Worm (Caenorhabditis elegans) whole organism, L1 larva: Measurements from ENCODE around the gene math-42.
A peak's percentile ranks its signal among the peaks of the same experiment; 100 is the strongest.

ENCODE experiments used
- Y116A8C.19 ChIP-seq: sonication (generic microtip); optimal IDR thresholded peaks from 2 replicates; lab custom pipeline; 2016; ENCODE audit warnings: missing compliant biosample characterization, missing genetic modification characterization, borderline replicate concordance
- aha-1 ChIP-seq: fragments of 150-350 bp; optimal IDR thresholded peaks from 2 replicates; lab custom pipeline; 2014; ENCODE audit warnings: missing biosample characterization, missing genetic modification characterization
- blmp-1 ChIP-seq: fragments of 150-350 bp; optimal IDR thresholded peaks from 2 replicates; lab custom pipeline; 2014; ENCODE audit warnings: missing biosample characterization, missing genetic modification characterization
- ceh-8 ChIP-seq: fragments of 200-800 bp; sonication (Bioruptor generic); optimal IDR thresholded peaks from 2 replicates; lab custom pipeline; 2018; ENCODE audit warnings: mild to moderate bottlenecking, missing genetic modification characterization, moderate library complexity, missing compliant biosample characterization
- ceh-88 ChIP-seq: fragments of 200-800 bp; sonication (Bioruptor generic); IDR thresholded peaks from 2 replicates; pipeline ENCODE4 v1.3.6; 2022; ENCODE audit warnings: missing genetic modification characterization, missing compliant biosample characterization
- ces-1 ChIP-seq: fragments of 150-350 bp; optimal IDR thresholded peaks from 2 replicates; lab custom pipeline; 2014; ENCODE audit warnings: missing biosample characterization, missing genetic modification reagents, missing genetic modification characterization
- dsc-1 ChIP-seq: sonication (generic microtip); optimal IDR thresholded peaks from 2 replicates; lab custom pipeline; 2016; ENCODE audit warnings: mild to moderate bottlenecking, missing genetic modification characterization, missing compliant biosample characterization
- efl-1 ChIP-seq, 4 experiments: fragments of 150-350 bp; optimal IDR thresholded peaks in 3 of 4; peaks in 1 of 4; 1 replicate in 1 of 4; 2 replicates in 3 of 4; lab custom pipeline; 2014; ENCODE audit warnings: missing biosample characterization in 2 of 4, missing genetic modification characterization in 2 of 4, missing genetic modification reagents in 2 of 4
- efl-3 ChIP-seq: fragments of 200-800 bp; sonication (Bioruptor generic); optimal IDR thresholded peaks from 2 replicates; lab custom pipeline; 2018; ENCODE audit warnings: mild to moderate bottlenecking, missing genetic modification characterization, missing compliant biosample characterization
- egl-13 ChIP-seq: sonication (generic microtip); optimal IDR thresholded peaks from 2 replicates; lab custom pipeline; 2016; ENCODE audit warnings: missing genotype, missing genetic modification reagents, missing genetic modification characterization, missing compliant biosample characterization
- elt-2 ChIP-seq: sonication (generic microtip); optimal IDR thresholded peaks from 2 replicates; lab custom pipeline; 2016; ENCODE audit warnings: missing genetic modification characterization, mild to moderate bottlenecking, inconsistent platforms, missing compliant biosample characterization, missing genetic modification reagents
- elt-3 ChIP-seq, 6 experiments: fragments of 150-350 bp in 1 of 6; sonication (generic microtip); optimal IDR thresholded peaks; 2 replicates each; lab custom pipeline; 2017 to 2018; ENCODE audit warnings: missing biosample characterization in 6 of 6, missing genetic modification characterization in 6 of 6, inconsistent platforms in 1 of 6
- fkh-4 ChIP-seq: sonication (generic microtip); optimal IDR thresholded peaks from 2 replicates; lab custom pipeline; 2016; ENCODE audit warnings: missing compliant biosample characterization, missing genetic modification characterization, borderline replicate concordance
- fos-1 ChIP-seq: fragments of 150-350 bp; optimal IDR thresholded peaks from 2 replicates; lab custom pipeline; 2014; ENCODE audit warnings: missing biosample characterization, missing genetic modification characterization
- hlh-4 ChIP-seq: sonication (generic microtip); optimal IDR thresholded peaks from 2 replicates; lab custom pipeline; 2016; ENCODE audit warnings: mild to moderate bottlenecking, missing genetic modification characterization, missing compliant biosample characterization
- hpl-2 ChIP-seq: fragments of 150-350 bp; optimal IDR thresholded peaks from 2 replicates; lab custom pipeline; 2014; ENCODE audit warnings: missing biosample characterization, missing genetic modification reagents, missing genetic modification characterization
- irx-1 ChIP-seq: sonication (generic microtip); optimal IDR thresholded peaks from 2 replicates; lab custom pipeline; 2016; ENCODE audit warnings: missing genetic modification characterization, missing compliant biosample characterization
- jun-1 ChIP-seq: fragments of 150-350 bp; optimal IDR thresholded peaks from 2 replicates; lab custom pipeline; 2014; ENCODE audit warnings: missing biosample characterization, missing genetic modification reagents, missing genetic modification characterization
- lin-15B ChIP-seq: fragments of 150-350 bp; sonication (generic microtip); optimal IDR thresholded peaks from 3 replicates; lab custom pipeline; 2014; ENCODE audit warnings: missing biosample characterization, missing genetic modification characterization
- lin-35 ChIP-seq, 2 experiments: fragments of 150-350 bp; optimal IDR thresholded peaks; 2 replicates each; lab custom pipeline; 2014; ENCODE audit warnings: missing biosample characterization in 2 of 2, missing genetic modification characterization in 2 of 2, missing genetic modification reagents in 2 of 2
- lin-39 ChIP-seq: fragments of 150-350 bp; optimal IDR thresholded peaks from 2 replicates; lab custom pipeline; 2014; ENCODE audit warnings: missing biosample characterization, missing genetic modification reagents, missing genetic modification characterization
- mab-9 ChIP-seq: fragments of 200-800 bp; sonication (Bioruptor generic); IDR thresholded peaks from 2 replicates; pipeline ENCODE4 v1.3.6; 2022; ENCODE audit warnings: missing genetic modification reagents, missing genetic modification characterization, missing compliant biosample characterization
- mdl-1 ChIP-seq, 2 experiments: fragments of 150-350 bp; optimal IDR thresholded peaks; 2 replicates each; lab custom pipeline; 2014 to 2017; ENCODE audit warnings: missing biosample characterization in 2 of 2, missing genetic modification characterization in 2 of 2, inconsistent platforms in 1 of 2
- mef-2 ChIP-seq: fragments of 150-350 bp; optimal IDR thresholded peaks from 2 replicates; lab custom pipeline; 2014; ENCODE audit warnings: missing biosample characterization, missing genetic modification characterization
- nhr-12 ChIP-seq: sonication (generic microtip); optimal IDR thresholded peaks from 2 replicates; lab custom pipeline; 2017; ENCODE audit warnings: missing biosample characterization, missing genetic modification characterization
- nhr-19 ChIP-seq: fragments of 200-800 bp; sonication (Bioruptor generic); conservative IDR thresholded peaks from 2 replicates; pipeline ENCODE4 v1.3.6; 2022; ENCODE audit warnings: missing genetic modification characterization, missing compliant biosample characterization
- nhr-237 ChIP-seq: fragments of 150-350 bp; optimal IDR thresholded peaks from 2 replicates; lab custom pipeline; 2014; ENCODE audit warnings: missing biosample characterization, missing genetic modification characterization
- nhr-84 ChIP-seq: sonication (generic microtip); optimal IDR thresholded peaks from 2 replicates; lab custom pipeline; 2017; ENCODE audit warnings: missing biosample characterization, missing genetic modification characterization
- nhr-85 ChIP-seq: sonication (generic microtip); peaks from one replicate; lab custom pipeline; 2016; ENCODE audit warnings: missing genetic modification characterization, inconsistent platforms, missing compliant biosample characterization
- nhr-90 ChIP-seq: sonication (generic microtip); optimal IDR thresholded peaks from 2 replicates; lab custom pipeline; 2016; ENCODE audit warnings: mild to moderate bottlenecking, missing genetic modification characterization, missing compliant biosample characterization; ENCODE audit not compliant: poor library complexity
- pag-3 ChIP-seq: sonication (generic microtip); optimal IDR thresholded peaks from 2 replicates; lab custom pipeline; 2017; ENCODE audit warnings: missing genetic modification characterization, mild to moderate bottlenecking, missing compliant biosample characterization, antibody characterized with exemption, borderline replicate concordance; ENCODE audit not compliant: insufficient read depth
- pax-3 ChIP-seq: fragments of 200-800 bp; sonication (Bioruptor generic); optimal IDR thresholded peaks from 2 replicates; lab custom pipeline; 2018; ENCODE audit warnings: mild to moderate bottlenecking, missing genetic modification characterization, moderate library complexity, missing compliant biosample characterization
- pqm-1 ChIP-seq: sonication (generic microtip); optimal IDR thresholded peaks from 3 replicates; lab custom pipeline; 2017; ENCODE audit warnings: missing biosample characterization, missing genetic modification characterization
- rnt-1 ChIP-seq: sonication (generic microtip); optimal IDR thresholded peaks from 2 replicates; lab custom pipeline; 2016; ENCODE audit warnings: mild to moderate bottlenecking, missing genetic modification characterization, moderate library complexity, missing compliant biosample characterization
- sox-4 ChIP-seq: sonication (generic microtip); optimal IDR thresholded peaks from 2 replicates; lab custom pipeline; 2016; ENCODE audit warnings: missing genetic modification characterization, missing compliant biosample characterization
- sptf-1 ChIP-seq: fragments of 150-350 bp; optimal IDR thresholded peaks from 2 replicates; lab custom pipeline; 2014; ENCODE audit warnings: missing biosample characterization, missing genetic modification characterization
- tbx-2 ChIP-seq: sonication (generic microtip); optimal IDR thresholded peaks from 2 replicates; lab custom pipeline; 2016; ENCODE audit warnings: missing genetic modification characterization, missing compliant biosample characterization
- tlp-1 ChIP-seq: fragments of 150-350 bp; optimal IDR thresholded peaks from 2 replicates; lab custom pipeline; 2014; ENCODE audit warnings: missing biosample characterization, missing genetic modification characterization
- unc-86 ChIP-seq: sonication (generic microtip); optimal IDR thresholded peaks from 2 replicates; lab custom pipeline; 2016; ENCODE audit warnings: missing genetic modification characterization, missing compliant biosample characterization
- unc-98 ChIP-seq: fragments of 200-800 bp; sonication (Bioruptor generic); IDR thresholded peaks from 2 replicates; pipeline ENCODE4 v1.3.6; 2022; ENCODE audit warnings: missing genetic modification characterization, missing compliant biosample characterization
- zag-1 ChIP-seq: fragments of 150-350 bp; optimal IDR thresholded peaks from 2 replicates; lab custom pipeline; 2014; ENCODE audit warnings: missing biosample characterization, missing genetic modification characterization
- ztf-4 ChIP-seq: fragments of 150-350 bp; optimal IDR thresholded peaks from 2 replicates; lab custom pipeline; 2014; ENCODE audit warnings: missing biosample characterization, missing genetic modification characterization

Gene math-42

ce11 chrII:2112948-2113347 lies 13.2 kb downstream of the math-42 start, which contains the start of gene R52.6:
R52.6 (minus strand) TSS chrII:2113048.
- peak; percentile 1 for TF ChIP-seq blmp-1 (tag; lab: Kevin White, UChicago)
- no peak for TF ChIP-seq fos-1
- no peak for TF ChIP-seq nhr-237

- TF ChIP-seq pag-3 (no peak), zag-1 (tag; lab: Kevin White, UChicago) (no peak), pqm-1 (tag; lab: Kevin White, UChicago) (no peak), hlh-4 (no peak), fkh-4 (tag; lab: Kevin White, UChicago) (no peak), nhr-19 (GFP tag; lab: Robert Waterston, UW) (no peak), ceh-8 (GFP tag; lab: Kevin White, UChicago) (no peak), egl-13 (tag; lab: Kevin White, UChicago) (no peak)
- TF ChIP-seq, all 84 proteins: peak for 0
These were observed 14.8 kb downstream of the math-42 start for ce11 chrII:2114488-2114887.

ce11 chrII:2116794-2117193 lies 17.1 kb downstream of the math-42 start, which contains the start of gene srh-195:
srh-195 (minus strand) TSS chrII:2116894.
- TF ChIP-seq nhr-85 (no peak), nhr-19 (GFP tag; lab: Robert Waterston, UW) (no peak), tlp-1 (tag; lab: Kevin White, UChicago) (no peak), egl-13 (tag; lab: Kevin White, UChicago) (no peak), sptf-1 (tag; lab: Kevin White, UChicago) (no peak), pax-3 (no peak), tbx-2 (no peak), lin-15B (tag; lab: Kevin White, UChicago) (no peak), efl-3 (GFP tag; lab: Kevin White, UChicago) (no peak), aha-1 (tag; lab: Kevin White, UChicago) (no peak), unc-86 (tag; lab: Kevin White, UChicago) (no peak), hpl-2 (GFP tag; lab: Kevin White, UChicago) (no peak), ztf-4 (no peak), ces-1 (no peak), ceh-8 (GFP tag; lab: Kevin White, UChicago) (no peak), rnt-1 (tag; lab: Kevin White, UChicago) (no peak), nhr-12 (tag; lab: Kevin White, UChicago) (no peak), fos-1 (no peak), fkh-4 (tag; lab: Kevin White, UChicago) (no peak), lin-35 (GFP tag; optimal IDR thresholded peaks at IDR 0.05; lab: Kevin White, UChicago) (no peak)
- TF ChIP-seq, all 84 proteins: peak for 0

- no peak for TF ChIP-seq fos-1
- no peak for TF ChIP-seq Y116A8C.19
- peak; percentile 32 for TF ChIP-seq elt-2 (tag; lab: Kevin White, UChicago)
- no peak for TF ChIP-seq efl-1 (optimal IDR thresholded peaks at IDR 0.05; lab: Kevin White, UChicago)
- peak in 1 of 2 experiments; percentile 42 for TF ChIP-seq efl-1 (GFP tag; optimal IDR thresholded peaks at IDR 0.05 in 1 of 2; lab: Kevin White, UChicago)
These were observed 22.4 kb downstream of the math-42 start, which contains the start of gene math-37 for ce11 chrII:2122091-2122490. math-37 (minus strand) TSS chrII:2122191.

ce11 chrII:2122762-2123161 lies 23.0 kb downstream of the math-42 start:
- TF ChIP-seq elt-2 (tag; lab: Kevin White, UChicago) (peak; percentile 39), nhr-84 (tag; lab: Kevin White, UChicago) (no peak)

- TF ChIP-seq jun-1 (tag; lab: Kevin White, UChicago) = no peak
- TF ChIP-seq sptf-1 (tag; lab: Kevin White, UChicago) = no peak
- TF ChIP-seq nhr-90 = no peak
- TF ChIP-seq mef-2 (tag; lab: Kevin White, UChicago) = no peak
- TF ChIP-seq unc-98 (GFP tag; lab: Robert Waterston, UW) = no peak
- no peak for TF ChIP-seq mab-9
- TF ChIP-seq mdl-1 (tag; optimal IDR thresholded peaks at IDR 0.05; lab: Kevin White, UChicago) = no peak
- TF ChIP-seq lin-39 (tag; lab: Kevin White, UChicago) = no peak
- TF ChIP-seq sox-4 (tag; lab: Kevin White, UChicago) = no peak
- TF ChIP-seq efl-1 (optimal IDR thresholded peaks at IDR 0.05; lab: Kevin White, UChicago) = no peak
- no peak for TF ChIP-seq efl-1 (GFP tag; optimal IDR thresholded peaks at IDR 0.05 in 1 of 2; lab: Kevin White, UChicago)
- no peak for TF ChIP-seq blmp-1 (tag; lab: Kevin White, UChicago)
- no peak for TF ChIP-seq pag-3
- TF ChIP-seq ceh-88 = no peak
- no peak for TF ChIP-seq hlh-4
- TF ChIP-seq dsc-1 (tag; lab: Kevin White, UChicago) = no peak
- no peak for TF ChIP-seq elt-3 (tag; optimal IDR thresholded peaks at IDR 0.05; lab: Kevin White, UChicago)
- TF ChIP-seq nhr-84 (tag; lab: Kevin White, UChicago) = no peak
- TF ChIP-seq egl-13 (tag; lab: Kevin White, UChicago) = no peak
- no peak for TF ChIP-seq irx-1 (tag; lab: Kevin White, UChicago)
- TF ChIP-seq, all 84 proteins: peak for 0
These were observed 31.0 kb downstream of the math-42 start, which contains the start of gene sdz-28 for ce11 chrII:2130770-2131169. sdz-28 (plus strand) TSS chrII:2131070.
